Worm (Caenorhabditis elegans): ENCODE measurements around the gene cpar-1.

Gene cpar-1

ce11 chrIII:9450933-9451332 lies 17.1 kb downstream of the cpar-1 start:
- peak; percentile 12 for TF ChIP-seq mxl-3 (GFP tag; optimal IDR thresholded peaks at IDR 0.05)
- TF ChIP-seq nhr-237 (tag; optimal IDR thresholded peaks at IDR 0.05): no peak
- peak; percentile 41 for TF ChIP-seq hlh-30 (tag; optimal IDR thresholded peaks at IDR 0.05; ENCODE audit: insufficient read depth)
- TF ChIP-seq nhr-48 (tag; optimal IDR thresholded peaks at IDR 0.05): no peak
- TF ChIP-seq T26A8.4 (GFP tag; IDR thresholded peaks at IDR 0.05): 0 out of 2 replicates have a peak, but pooled peaks have one; percentile 27
- peak; percentile 1 for TF ChIP-seq hlh-11 (tag; optimal IDR thresholded peaks at IDR 0.05)
- peak in 1 of 2 experiments; percentile 84 for TF ChIP-seq unc-62 (GFP tag; optimal IDR thresholded peaks at IDR 0.05 in 1 of 2)
- TF ChIP-seq unc-62 (tag; optimal IDR thresholded peaks at IDR 0.05): no peak
- no peak for TF ChIP-seq hmg-1.1 (GFP tag; IDR thresholded peaks at IDR 0.05)
- peak in 1 of 2 experiments; percentile 37 for TF ChIP-seq lsy-2 (tag; optimal IDR thresholded peaks at IDR 0.05)
- peak; percentile 17 for TF ChIP-seq mes-2 (tag; optimal IDR thresholded peaks at IDR 0.05; ENCODE audit: poor library complexity, severe bottlenecking)

ce11 chrIII:9453962-9454361 lies 20.1 kb downstream of the cpar-1 start, which contains the start of gene F54C8.7:
Gene F54C8.7, minus strand, starts transcription at chrIII:9454062.
- no peak for TF ChIP-seq nhr-76 (tag; optimal IDR thresholded peaks at IDR 0.05)
- TF ChIP-seq nhr-10 (tag; optimal IDR thresholded peaks at IDR 0.05): no peak
- TF ChIP-seq pqm-1 (tag; optimal IDR thresholded peaks at IDR 0.05): no peak

ce11 chrIII:9454730-9455129 lies 20.9 kb downstream of the cpar-1 start:
- TF ChIP-seq dve-1 (tag; optimal IDR thresholded peaks at IDR 0.05; ENCODE audit: insufficient read depth) (no peak), zfp-3 (GFP tag; conservative IDR thresholded peaks at IDR 0.05) (no peak), spr-3 (GFP tag; optimal IDR thresholded peaks at IDR 0.05) (no peak), cey-2 (tag; optimal IDR thresholded peaks at IDR 0.05; ENCODE audit: borderline replicate concordance, insufficient read depth) (peak; percentile 4), mxl-3 (GFP tag; optimal IDR thresholded peaks at IDR 0.05) (peak; percentile 93), nhr-48 (tag; optimal IDR thresholded peaks at IDR 0.05) (peak; percentile 52), F10B5.3 (tag; optimal IDR thresholded peaks at IDR 0.05) (no peak), lsy-2 (tag; optimal IDR thresholded peaks at IDR 0.05) (peak in 1 of 2 experiments; percentile 12), mes-2 (tag; optimal IDR thresholded peaks at IDR 0.05; ENCODE audit: poor library complexity, severe bottlenecking) (peak; percentile 17), lin-1 (GFP tag; IDR thresholded peaks at IDR 0.05) (no peak), F44E2.7 (GFP tag; IDR thresholded peaks at IDR 0.05) (no peak), dmd-6 (GFP tag; IDR thresholded peaks at IDR 0.05) (no peak), hlh-11 (tag; optimal IDR thresholded peaks at IDR 0.05) (peak; percentile 22), nhr-6 (tag; optimal IDR thresholded peaks at IDR 0.05) (no peak)

- TF ChIP-seq F10B5.3 (tag; optimal IDR thresholded peaks at IDR 0.05) (peak; percentile 37), ztf-7 (tag; optimal IDR thresholded peaks at IDR 0.05) (peak; percentile 68), egl-27 (tag; optimal IDR thresholded peaks at IDR 0.05) (no peak), aha-1 (tag) (peak; percentile 91), rbr-2 (tag; optimal IDR thresholded peaks at IDR 0.05) (peak; percentile 89), ceh-28 (tag; optimal IDR thresholded peaks at IDR 0.05) (peak; percentile 63), arid-1 (GFP tag; conservative IDR thresholded peaks at IDR 0.05) (peak; percentile 85), mxl-3 (GFP tag; optimal IDR thresholded peaks at IDR 0.05) (peak; percentile 70), dmd-6 (GFP tag; IDR thresholded peaks at IDR 0.05) (peak; percentile 97), pqm-1 (tag; optimal IDR thresholded peaks at IDR 0.05) (peak; percentile 53), nhr-111 (GFP tag; optimal IDR thresholded peaks at IDR 0.05) (no peak), vab-7 (GFP tag; IDR thresholded peaks at IDR 0.05) (peak; percentile 66), dve-1 (tag; optimal IDR thresholded peaks at IDR 0.05; ENCODE audit: insufficient read depth) (peak; percentile 99), nhr-41 (GFP tag; IDR thresholded peaks at IDR 0.05) (0 out of 2 replicates have a peak, but pooled peaks have one; percentile 22), nhr-25 (tag; optimal IDR thresholded peaks at IDR 0.05; ENCODE audit: borderline replicate concordance, insufficient read depth) (peak; percentile 67), ctbp-1 (GFP tag; IDR thresholded peaks at IDR 0.05) (peak; percentile 80), spr-3 (GFP tag; optimal IDR thresholded peaks at IDR 0.05) (peak; percentile 64), nhr-77 (tag; optimal IDR thresholded peaks at IDR 0.05) (peak; percentile 93), ces-1 (GFP tag; optimal IDR thresholded peaks at IDR 0.05) (no peak), F37D6.2 (tag; optimal IDR thresholded peaks at IDR 0.05) (peak; percentile 72), hmg-1.1 (GFP tag; IDR thresholded peaks at IDR 0.05) (peak; percentile 77; the same call in 1 of the 2 replicates), mdt-29 (GFP tag; IDR thresholded peaks at IDR 0.05) (peak; percentile 69; the same call in 1 of the 2 replicates), attf-4 (tag; optimal IDR thresholded peaks at IDR 0.05) (no peak), tag-97 (GFP tag; IDR thresholded peaks at IDR 0.05) (no peak), mes-2 (tag; optimal IDR thresholded peaks at IDR 0.05; ENCODE audit: poor library complexity, severe bottlenecking) (peak; percentile 94), snpc-4 (tag; optimal IDR thresholded peaks at IDR 0.05) (no peak), zfp-3 (GFP tag; conservative IDR thresholded peaks at IDR 0.05) (peak; percentile 63; the same call in 1 of the 2 replicates), set-16 (GFP tag; IDR thresholded peaks at IDR 0.05) (peak; percentile 61)
Measured at ce11 chrIII:9455980-9456658, 22.3 kb downstream of the cpar-1 start, which contains the start of the genes rheb-1 and spk-1. Gene rheb-1, minus strand, starts transcription at chrIII:9456030. Gene spk-1, plus strand, starts transcription at chrIII:9456608.

Data from whole organism, L4 larva.